Worm (Caenorhabditis elegans): Measurements from ENCODE around the gene Y81B9A.3.

DNA sequence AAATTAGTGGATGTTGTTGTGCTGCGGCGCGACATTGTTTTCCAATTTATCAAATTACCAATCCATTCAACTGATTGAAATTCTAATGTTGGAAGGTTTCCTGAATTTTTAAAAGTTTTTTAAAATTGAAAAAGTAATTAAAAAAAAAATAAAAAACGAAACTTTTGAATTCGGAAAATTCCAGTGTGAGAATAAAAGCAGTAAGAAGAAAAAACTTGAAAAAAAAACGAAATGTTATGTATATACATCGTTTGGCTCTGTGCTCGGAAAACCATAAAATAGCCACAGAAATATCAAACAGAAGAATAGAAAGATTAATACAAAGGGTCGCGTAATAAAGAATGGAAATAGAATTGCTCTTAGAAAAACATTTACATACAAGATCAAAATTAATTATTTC is 49.8 kb downstream of the Y81B9A.3 start, which contains the start of gene vav-1:
- no peak for TF ChIP-seq egl-27 (tag; optimal IDR thresholded peaks at IDR 0.05)
- TF ChIP-seq snpc-4 (tag; optimal IDR thresholded peaks at IDR 0.05), result no peak
- TF ChIP-seq rbr-2 (tag; optimal IDR thresholded peaks at IDR 0.05), result no peak
- TF ChIP-seq nhr-11 (tag; optimal IDR thresholded peaks at IDR 0.05), result no peak
- no peak for TF ChIP-seq ces-1 (GFP tag; optimal IDR thresholded peaks at IDR 0.05)
- TF ChIP-seq lin-39 (tag; optimal IDR thresholded peaks at IDR 0.05), result no peak
